Worm (Caenorhabditis elegans) whole organism, L4 larva: ENCODE data around the gene T05A8.7.

Experiments used
- R02D3.7 ChIP-seq: fragments of 150-350 bp; sonication (generic microtip); optimal IDR thresholded peaks from 3 replicates; lab custom pipeline; 2014; ENCODE audit warnings: missing biosample characterization, missing genetic modification characterization
- T20F7.1 ChIP-seq: fragments of 200-800 bp; sonication (Bioruptor generic); optimal IDR thresholded peaks from 2 replicates; lab custom pipeline; 2018; ENCODE audit warnings: mild to moderate bottlenecking, missing genetic modification characterization, missing compliant biosample characterization
- Y105C5A.15 ChIP-seq: fragments of 200-800 bp; sonication (Bioruptor generic); IDR thresholded peaks from 2 replicates; pipeline ENCODE4 v1.3.6; 2022; ENCODE audit warnings: missing genetic modification characterization, missing compliant biosample characterization
- Y5F2A.4 ChIP-seq: fragments of 200-800 bp; sonication (Bioruptor generic); optimal IDR thresholded peaks from 2 replicates; lab custom pipeline; 2018; ENCODE audit warnings: mild to moderate bottlenecking, missing genetic modification characterization, missing compliant biosample characterization
- aha-1 ChIP-seq: fragments of 150-350 bp; peaks from one replicate; lab custom pipeline; 2014; ENCODE audit warnings: missing biosample characterization, missing genetic modification characterization
- arid-1 ChIP-seq: fragments of 200-800 bp; sonication (Bioruptor generic); conservative IDR thresholded peaks from 2 replicates; pipeline ENCODE4 v1.3.6; 2022; ENCODE audit warnings: missing genetic modification reagents, missing genetic modification characterization, missing compliant biosample characterization
- ceh-28 ChIP-seq: fragments of 150-350 bp; optimal IDR thresholded peaks from 2 replicates; lab custom pipeline; 2014; ENCODE audit warnings: missing biosample characterization, missing genetic modification reagents, missing genetic modification characterization
- ceh-44 ChIP-seq: fragments of 200-800 bp; sonication (Bioruptor generic); IDR thresholded peaks from 2 replicates; pipeline ENCODE4 v1.3.6; 2022; ENCODE audit warnings: missing genetic modification reagents, missing genetic modification characterization, missing compliant biosample characterization
- ceh-82 ChIP-seq: sonication (generic microtip); optimal IDR thresholded peaks from 2 replicates; lab custom pipeline; 2017; ENCODE audit warnings: missing biosample characterization, missing genetic modification characterization
- ctbp-1 ChIP-seq: fragments of 200-800 bp; sonication (Bioruptor generic); IDR thresholded peaks from 2 replicates; pipeline ENCODE4 v1.3.6; 2022; ENCODE audit warnings: missing genetic modification reagents, missing genetic modification characterization, missing compliant biosample characterization
- daf-16 ChIP-seq, 3 experiments: sonication (generic microtip); optimal IDR thresholded peaks; 2 replicates each; lab custom pipeline; 2016 to 2017; ENCODE audit warnings: missing genetic modification characterization in 3 of 3, missing genetic modification reagents in 3 of 3, mild to moderate bottlenecking in 2 of 3, missing compliant biosample characterization in 2 of 3, missing biosample characterization in 1 of 3, moderate library complexity in 1 of 3
- duxl-1 ChIP-seq: sonication (generic microtip); optimal IDR thresholded peaks from 2 replicates; lab custom pipeline; 2016; ENCODE audit warnings: mild to moderate bottlenecking, missing genetic modification characterization, moderate library complexity, missing compliant biosample characterization; ENCODE audit not compliant: poor library complexity
- hif-1 ChIP-seq, 2 experiments: sonication (generic microtip); optimal IDR thresholded peaks; 2 replicates each; lab custom pipeline; 2016 to 2017; ENCODE audit warnings: missing compliant biosample characterization in 2 of 2, missing genetic modification characterization in 2 of 2, missing genetic modification reagents in 2 of 2, missing genotype in 2 of 2, mild to moderate bottlenecking in 1 of 2
- hlh-30 ChIP-seq: sonication (generic microtip); optimal IDR thresholded peaks from 2 replicates; lab custom pipeline; 2017; ENCODE audit warnings: antibody characterized with exemption, mild to moderate bottlenecking, missing genetic modification characterization, missing compliant biosample characterization; ENCODE audit not compliant: insufficient read depth
- lin-1 ChIP-seq: fragments of 200-800 bp; sonication (Bioruptor generic); IDR thresholded peaks from 2 replicates; pipeline ENCODE4 v1.3.6; 2022; ENCODE audit warnings: missing genetic modification reagents, missing genetic modification characterization, missing compliant biosample characterization
- lir-3 ChIP-seq: sonication (generic microtip); optimal IDR thresholded peaks from 2 replicates; lab custom pipeline; 2016; ENCODE audit warnings: mild to moderate bottlenecking, missing genetic modification characterization, missing compliant biosample characterization
- mdl-1 ChIP-seq, 2 experiments: fragments of 150-350 bp in 1 of 2; sonication (generic microtip) in 1 of 2; optimal IDR thresholded peaks; 2 replicates each; lab custom pipeline; 2014 to 2017; ENCODE audit warnings: missing biosample characterization in 2 of 2, missing genetic modification characterization in 2 of 2
- nhr-11 ChIP-seq: fragments of 150-350 bp; optimal IDR thresholded peaks from 2 replicates; lab custom pipeline; 2014; ENCODE audit warnings: missing biosample characterization, missing genetic modification characterization
- nhr-25 ChIP-seq: sonication (generic microtip); optimal IDR thresholded peaks from 2 replicates; lab custom pipeline; 2017; ENCODE audit warnings: missing genetic modification characterization, mild to moderate bottlenecking, missing compliant biosample characterization, antibody characterized with exemption, moderate library complexity, borderline replicate concordance; ENCODE audit not compliant: insufficient read depth
- nhr-48 ChIP-seq: sonication (generic microtip); optimal IDR thresholded peaks from 2 replicates; lab custom pipeline; 2016; ENCODE audit warnings: mild to moderate bottlenecking, missing genetic modification characterization, missing compliant biosample characterization
- nhr-77 ChIP-seq: fragments of 150-350 bp; optimal IDR thresholded peaks from 2 replicates; lab custom pipeline; 2014; ENCODE audit warnings: missing biosample characterization, missing genetic modification characterization
- php-3 ChIP-seq: fragments of 200-800 bp; sonication (Bioruptor generic); IDR thresholded peaks from 2 replicates; pipeline ENCODE4 v1.3.6; 2022; ENCODE audit warnings: missing genetic modification reagents, missing genetic modification characterization, missing compliant biosample characterization
- rbr-2 ChIP-seq: sonication (generic microtip); optimal IDR thresholded peaks from 2 replicates; lab custom pipeline; 2016; ENCODE audit warnings: missing genotype, missing genetic modification characterization, missing compliant biosample characterization
- sdz-12 ChIP-seq: fragments of 200-800 bp; sonication (Bioruptor generic); optimal IDR thresholded peaks from 2 replicates; lab custom pipeline; 2018; ENCODE audit warnings: mild to moderate bottlenecking, missing genetic modification characterization, missing compliant biosample characterization
- set-16 ChIP-seq: fragments of 200-800 bp; sonication (Bioruptor generic); IDR thresholded peaks from 2 replicates; pipeline ENCODE4 v1.3.6; 2022; ENCODE audit warnings: missing genetic modification reagents, missing genetic modification characterization, missing compliant biosample characterization
- snpc-1.2 ChIP-seq: fragments of 200-800 bp; sonication (Bioruptor generic); IDR thresholded peaks from 2 replicates; pipeline ENCODE4 v1.3.6; 2022; ENCODE audit warnings: missing genetic modification reagents, missing genetic modification characterization, missing compliant biosample characterization
- snpc-4 ChIP-seq: fragments of 150-350 bp; optimal IDR thresholded peaks from 2 replicates; lab custom pipeline; 2014; ENCODE audit warnings: missing biosample characterization, missing genetic modification characterization
- unc-39 ChIP-seq: sonication (generic microtip); optimal IDR thresholded peaks from 2 replicates; lab custom pipeline; 2017; ENCODE audit warnings: missing biosample characterization, missing genetic modification characterization
- unc-62 ChIP-seq, 3 experiments: fragments of 150-350 bp in 1 of 3; sonication (generic microtip); optimal IDR thresholded peaks in 2 of 3; peaks in 1 of 3; 1 replicate in 1 of 3; 2 replicates in 2 of 3; lab custom pipeline; 2014 to 2017; ENCODE audit warnings: missing biosample characterization in 3 of 3, missing genetic modification characterization in 3 of 3, missing genetic modification reagents in 3 of 3, missing genotype in 1 of 3
- zag-1 ChIP-seq: fragments of 150-350 bp; optimal IDR thresholded peaks from 2 replicates; lab custom pipeline; 2014; ENCODE audit warnings: missing biosample characterization, missing genetic modification characterization
- zfp-3 ChIP-seq: fragments of 200-800 bp; sonication (Bioruptor generic); conservative IDR thresholded peaks from 2 replicates; pipeline ENCODE4 v1.3.6; 2022; ENCODE audit warnings: missing genetic modification reagents, missing genetic modification characterization, missing compliant biosample characterization
- ztf-7 ChIP-seq: fragments of 150-350 bp; optimal IDR thresholded peaks from 2 replicates; lab custom pipeline; 2014; ENCODE audit warnings: missing biosample characterization, missing genetic modification characterization

Gene T05A8.7

DNA sequence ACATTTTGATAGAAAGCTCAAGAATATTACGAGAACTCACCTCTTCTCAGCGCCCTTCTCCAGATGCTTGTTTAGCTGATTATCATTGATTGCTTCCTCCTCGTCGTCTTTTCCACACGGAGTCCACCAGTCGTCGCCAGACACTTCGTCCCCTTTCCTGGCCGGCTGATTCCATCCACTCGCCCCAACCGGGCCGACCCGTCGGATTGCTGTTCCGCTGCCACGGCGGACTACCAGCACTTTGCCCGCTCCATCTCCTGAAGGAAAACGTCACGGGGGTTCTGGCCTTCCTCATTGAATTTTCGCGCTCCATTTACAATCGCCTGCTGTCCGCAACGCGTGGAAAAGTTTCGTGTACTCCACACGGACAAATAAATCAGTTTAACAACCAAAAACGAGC, 41.2 kb upstream of the T05A8.7 start:
- TF ChIP-seq nhr-11 (tag; lab: Kevin White, UChicago), result no peak
- TF ChIP-seq set-16, result peak; percentile 86

DNA sequence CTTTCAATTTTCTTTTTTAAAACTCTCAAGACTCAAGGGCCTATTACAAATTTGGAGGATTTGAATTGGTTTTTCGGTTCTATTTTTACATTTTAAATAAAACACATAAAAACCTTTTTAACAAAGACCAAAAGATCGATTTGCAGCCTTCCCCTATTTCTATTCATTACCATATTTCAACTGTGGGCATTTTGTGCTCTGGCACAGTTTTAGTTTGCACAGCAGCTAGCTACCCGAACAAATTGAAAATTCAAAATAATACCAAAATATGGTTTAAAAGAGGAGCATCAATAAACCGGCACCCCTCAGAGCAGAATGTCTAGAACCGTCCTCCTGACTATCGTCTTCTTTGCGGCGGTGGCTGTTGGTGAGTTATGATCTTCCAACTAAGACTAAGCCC, 39.2 kb upstream of the T05A8.7 start, which contains the start of gene F08D12.2:
Gene F08D12.2, plus strand, starts transcription at position 301 of the 400 bp plus-strand sequence.
- TF ChIP-seq nhr-25 (no peak), T20F7.1 (no peak), ceh-44 (GFP tag; lab: Robert Waterston, UW) (no peak), lir-3 (tag; lab: Kevin White, UChicago) (no peak), ztf-7 (no peak), sdz-12 (GFP tag; lab: Kevin White, UChicago) (no peak), lin-1 (GFP tag; lab: Robert Waterston, UW) (no peak), mdl-1 (tag; optimal IDR thresholded peaks at IDR 0.05; lab: Kevin White, UChicago) (no peak), ctbp-1 (GFP tag; lab: Robert Waterston, UW) (no peak)

DNA sequence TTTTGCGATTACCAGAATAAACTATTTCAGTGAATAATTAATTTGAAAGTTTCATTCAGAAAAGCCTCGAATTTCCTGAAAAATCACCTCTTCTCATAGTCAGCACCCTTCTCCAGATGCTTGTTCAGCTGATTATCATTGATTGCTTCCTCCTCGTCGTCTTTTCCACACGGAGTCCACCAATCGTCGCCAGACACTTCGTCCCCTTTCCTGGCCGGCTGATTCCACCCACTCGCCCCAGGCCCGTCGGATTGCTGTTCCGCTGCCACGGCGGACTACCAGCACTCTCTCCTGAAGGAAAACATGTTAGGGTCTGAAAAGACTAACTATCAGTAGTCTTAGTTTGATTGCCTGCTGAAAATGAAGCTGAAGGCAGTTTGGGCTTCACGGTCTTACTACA, 38.7 kb upstream of the T05A8.7 start:
- TF ChIP-seq php-3 (GFP tag; lab: Robert Waterston, UW), result no peak
- peak; percentile 50; the same call in 1 of the 2 replicates for TF ChIP-seq set-16
- no peak for TF ChIP-seq snpc-4 (tag; lab: Kevin White, UChicago)
- TF ChIP-seq Y5F2A.4, result no peak
- TF ChIP-seq unc-62 (GFP tag; optimal IDR thresholded peaks at IDR 0.05 in 1 of 2; lab: Kevin White, UChicago), result peak in 1 of 2 experiments; percentile 56
- no peak for TF ChIP-seq unc-62 (tag; optimal IDR thresholded peaks at IDR 0.05; lab: Kevin White, UChicago)
- TF ChIP-seq, all 104 proteins: peak for 2

DNA sequence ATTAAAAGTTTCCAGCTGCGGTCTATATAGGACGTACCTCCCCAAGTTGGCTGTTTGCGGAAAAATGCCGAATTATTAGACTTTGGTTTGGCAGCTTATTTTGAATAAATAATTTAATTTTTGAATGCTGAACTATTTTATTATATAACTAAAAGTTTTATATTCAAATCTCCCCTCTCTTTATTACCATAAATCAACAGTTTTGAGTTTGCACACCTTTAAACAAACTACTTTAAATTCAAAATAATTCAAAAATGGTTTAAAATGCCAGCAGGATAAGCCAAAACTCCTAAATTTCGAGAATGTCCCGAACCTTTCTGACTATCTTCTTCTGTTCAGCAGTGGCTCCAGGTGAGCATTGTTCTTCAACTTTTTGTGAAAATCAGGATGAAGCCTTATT, 37.1 kb upstream of the T05A8.7 start, which contains the start of gene F08D12.3:
Gene F08D12.3, plus strand, starts transcription at position 301 of the 400 bp plus-strand sequence.
- TF ChIP-seq zfp-3 (GFP tag; lab: Robert Waterston, UW) (no peak), unc-39 (tag; lab: Kevin White, UChicago) (no peak), daf-16 (GFP tag; optimal IDR thresholded peaks at IDR 0.05; lab: Kevin White, UChicago) (no peak), daf-16 (tag; optimal IDR thresholded peaks at IDR 0.05; lab: Kevin White, UChicago) (no peak), ceh-44 (GFP tag; lab: Robert Waterston, UW) (no peak), zag-1 (tag; lab: Kevin White, UChicago) (no peak), nhr-77 (tag; lab: Kevin White, UChicago) (no peak), hlh-30 (tag; lab: Kevin White, UChicago) (no peak), ceh-28 (tag; lab: Kevin White, UChicago) (no peak), aha-1 (no peak), duxl-1 (tag; lab: Kevin White, UChicago) (no peak), Y105C5A.15 (GFP tag; lab: Robert Waterston, UW) (no peak), arid-1 (GFP tag; lab: Robert Waterston, UW) (no peak), nhr-48 (tag; lab: Kevin White, UChicago) (no peak)
- TF ChIP-seq, all 104 proteins: peak for 0

DNA sequence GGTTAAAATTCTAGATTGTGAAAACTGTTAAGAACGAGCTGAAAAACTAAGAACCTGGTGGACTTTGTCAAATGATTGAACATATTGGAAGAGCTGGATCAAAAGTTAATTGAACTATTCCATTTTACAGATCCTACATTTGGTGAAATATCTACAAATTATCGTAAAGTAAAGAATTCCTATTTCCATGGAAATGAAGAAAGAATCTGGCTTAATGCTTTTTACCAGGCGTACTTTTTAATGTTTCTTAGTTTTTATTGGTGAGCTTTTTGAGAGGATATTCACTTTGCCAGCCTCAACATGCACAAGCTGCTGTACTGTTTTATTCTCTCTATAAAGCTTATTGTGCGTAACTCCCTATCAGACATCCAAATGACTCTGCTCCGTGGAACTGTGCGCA, 35.7 kb upstream of the T05A8.7 start, which contains the start of gene F08D12.4:
Gene F08D12.4, plus strand, starts transcription at position 301 of the 400 bp plus-strand sequence.
- no peak for TF ChIP-seq T20F7.1
- TF ChIP-seq R02D3.7 (tag; lab: Kevin White, UChicago), result no peak
- TF ChIP-seq rbr-2, result no peak
- TF ChIP-seq hif-1 (tag; optimal IDR thresholded peaks at IDR 0.05; lab: Kevin White, UChicago), result no peak
- TF ChIP-seq ceh-82, result no peak
- TF ChIP-seq hlh-30 (tag; lab: Kevin White, UChicago), result no peak
- no peak for TF ChIP-seq snpc-1.2 (GFP tag; lab: Robert Waterston, UW)
